Worm (Caenorhabditis elegans) whole organism, L2 larva: ENCODE results near the gene arle-14.

ENCODE experiments used
- aly-2 ChIP-seq: fragments of 150-350 bp; optimal IDR thresholded peaks from 2 replicates; lab custom pipeline; 2014; ENCODE audit warnings: missing biosample characterization, missing genetic modification characterization
- elt-3 ChIP-seq: sonication (generic microtip); optimal IDR thresholded peaks from 2 replicates; lab custom pipeline; 2017; ENCODE audit warnings: missing biosample characterization, missing genetic modification characterization
- fos-1 ChIP-seq: fragments of 150-350 bp; optimal IDR thresholded peaks from 2 replicates; lab custom pipeline; 2014; ENCODE audit warnings: missing biosample characterization, missing genetic modification characterization
- lin-11 ChIP-seq: fragments of 150-350 bp; sonication (generic microtip); optimal IDR thresholded peaks from 2 replicates; lab custom pipeline; 2014; ENCODE audit warnings: missing biosample characterization, missing genetic modification characterization, inconsistent platforms, mixed read lengths
- lin-13 ChIP-seq: fragments of 150-350 bp; optimal IDR thresholded peaks from 2 replicates; lab custom pipeline; 2014; ENCODE audit warnings: missing biosample characterization, missing genetic modification reagents, missing genetic modification characterization
- unc-62 ChIP-seq: fragments of 150-350 bp; optimal IDR thresholded peaks from 2 replicates; lab custom pipeline; 2014; ENCODE audit warnings: missing biosample characterization, missing genetic modification reagents, missing genetic modification characterization
- ztf-4 ChIP-seq: fragments of 150-350 bp; optimal IDR thresholded peaks from 2 replicates; lab custom pipeline; 2014; ENCODE audit warnings: missing biosample characterization, missing genetic modification characterization

DNA sequence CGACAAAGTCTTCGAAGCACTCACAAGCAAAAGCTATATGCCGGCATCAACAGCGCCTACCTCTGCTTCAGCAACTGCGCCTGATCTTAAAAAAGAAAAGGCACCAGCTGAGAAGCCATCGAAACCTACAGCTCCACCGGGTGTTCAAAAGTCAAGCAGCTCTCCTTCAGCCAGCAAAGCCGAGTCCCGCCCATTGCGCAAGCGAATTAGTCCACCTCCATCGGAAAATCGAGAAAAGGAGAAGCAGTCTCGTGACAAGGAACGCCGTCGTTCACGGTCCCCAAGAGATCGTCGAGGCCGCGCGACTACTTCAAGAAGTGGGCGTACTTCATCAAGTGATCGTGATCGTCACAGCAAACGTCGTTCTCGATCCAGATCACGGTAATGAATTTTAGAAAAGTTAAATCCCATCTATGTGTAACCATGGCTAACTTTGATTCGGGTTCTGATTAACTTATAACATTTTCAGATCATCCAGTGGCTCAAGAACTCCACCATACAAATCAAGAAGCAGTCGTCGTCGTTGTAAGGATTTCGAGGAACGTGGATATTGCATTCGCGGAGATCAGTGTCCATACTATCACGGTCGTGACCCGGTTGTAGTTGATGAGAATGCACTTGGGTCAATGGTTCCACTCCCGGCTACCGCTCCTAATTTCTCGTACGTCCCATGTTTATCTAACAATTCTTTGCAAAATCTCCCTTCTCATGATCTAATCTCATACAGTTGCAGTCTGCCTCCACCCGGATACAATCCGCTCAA is 19.4 kb downstream of the arle-14 start:
- TF ChIP-seq lin-11 (no peak), unc-62 (GFP tag; lab: Kevin White, UChicago) (no peak), fos-1 (no peak), aly-2 (no peak), ztf-4 (tag; lab: Kevin White, UChicago) (no peak), lin-13 (GFP tag; lab: Kevin White, UChicago) (no peak), elt-3 (tag; lab: Kevin White, UChicago) (no peak)
